Fruit fly (Drosophila melanogaster): ENCODE results near the gene PolZ2.
A peak's percentile ranks its signal among the peaks of the same experiment; 100 is the strongest.

The PolZ2 gene

DNA sequence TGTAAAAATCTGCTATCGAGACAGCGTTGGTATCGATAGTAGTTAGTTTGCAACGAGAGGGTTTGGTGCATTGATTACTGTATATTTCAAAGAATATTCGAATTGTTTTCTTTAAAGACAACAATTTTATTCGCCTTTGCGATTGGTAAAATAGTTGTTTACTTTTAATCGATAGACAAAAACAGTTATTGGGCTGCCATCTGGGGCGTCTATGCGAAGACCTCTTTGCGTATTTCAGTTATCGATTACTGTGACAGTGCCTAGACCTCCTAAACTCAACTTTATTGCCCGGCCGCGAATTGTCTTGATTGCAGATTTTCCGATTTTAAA lies 24.4 kb downstream of the PolZ2 start, which contains the start of gene Atu (continued):
- TF ChIP-seq CG34376 (GFP tag; optimal IDR thresholded peaks at IDR 0.05) = no peak
- TF ChIP-seq cwo (GFP tag; optimal IDR thresholded peaks at IDR 0.05) = no peak
- peak; percentile 83 for TF ChIP-seq zen2 (GFP tag; IDR thresholded peaks at IDR 0.05; ENCODE audit: partially characterized antibody)
- no peak for TF ChIP-seq CG12942 (GFP tag; optimal IDR thresholded peaks at IDR 0.05)
- TF ChIP-seq YL-1 (GFP tag; optimal IDR thresholded peaks at IDR 0.05) = peak; percentile 81
- TF ChIP-seq CG4707 (GFP tag; optimal IDR thresholded peaks at IDR 0.05) = no peak
- no peak for TF ChIP-seq fd96Cb (tag; optimal IDR thresholded peaks at IDR 0.05)
- no peak for TF ChIP-seq CG4854 (GFP tag; optimal IDR thresholded peaks at IDR 0.05)
- TF ChIP-seq Mad (GFP tag; optimal IDR thresholded peaks at IDR 0.05) = peak; percentile 7
- TF ChIP-seq CG34224 (GFP tag; IDR thresholded peaks at IDR 0.05; ENCODE audit: partially characterized antibody) = peak; percentile 94
- TF ChIP-seq CG4424 (GFP tag; optimal IDR thresholded peaks at IDR 0.05) = peak; percentile 17
- peak; percentile 2 for TF ChIP-seq Dip3 (GFP tag; optimal IDR thresholded peaks at IDR 0.05)
- TF ChIP-seq CG14710 (tag; optimal IDR thresholded peaks at IDR 0.05) = peak; percentile 70
- TF ChIP-seq HmgZ (tag; optimal IDR thresholded peaks at IDR 0.05) = peak; percentile 79
- peak; percentile 53 for TF ChIP-seq CoRest (tag; optimal IDR thresholded peaks at IDR 0.05)
- peak; percentile 25 for TF ChIP-seq gro (GFP tag; optimal IDR thresholded peaks at IDR 0.05)
- TF ChIP-seq amos (GFP tag; IDR thresholded peaks at IDR 0.05; ENCODE audit: partially characterized antibody) = peak; percentile 87
- TF ChIP-seq CG2678 (tag; optimal IDR thresholded peaks at IDR 0.05) = peak; percentile 38
- peak; percentile 10 for TF ChIP-seq her (GFP tag; optimal IDR thresholded peaks at IDR 0.05)
- TF ChIP-seq zfh2 (GFP tag; optimal IDR thresholded peaks at IDR 0.05) = peak; percentile 38
- TF ChIP-seq CG7987 (GFP tag; optimal IDR thresholded peaks at IDR 0.05) = no peak
- TF ChIP-seq dmrt11E (tag; optimal IDR thresholded peaks at IDR 0.05) = peak; percentile 15
- peak; percentile 28 for TF ChIP-seq tin (GFP tag; optimal IDR thresholded peaks at IDR 0.05)
- TF ChIP-seq dati (GFP tag; IDR thresholded peaks at IDR 0.05) = no peak
- TF ChIP-seq nerfin-1 (tag; optimal IDR thresholded peaks at IDR 0.05) = peak; percentile 18
- peak; percentile 61 for TF ChIP-seq CG4820 (GFP tag; optimal IDR thresholded peaks at IDR 0.05)
- peak; percentile 31 for TF ChIP-seq twi (tag; optimal IDR thresholded peaks at IDR 0.05)
- TF ChIP-seq C15 (GFP tag; IDR thresholded peaks at IDR 0.05) = no peak
- TF ChIP-seq hbn (GFP tag; IDR thresholded peaks at IDR 0.05; ENCODE audit: partially characterized antibody) = peak; percentile 89
- TF ChIP-seq CG11560 (tag; IDR thresholded peaks at IDR 0.05) = 0 out of 3 replicates have a peak, but pooled peaks have one; percentile 10
- peak; percentile 89 for TF ChIP-seq CG2129 (GFP tag; IDR thresholded peaks at IDR 0.05; ENCODE audit: partially characterized antibody)
- TF ChIP-seq gfzf (GFP tag; optimal IDR thresholded peaks at IDR 0.05) = peak; percentile 27
- TF ChIP-seq BEAF-32 (GFP tag; optimal IDR thresholded peaks at IDR 0.05) = peak; percentile 96
- TF ChIP-seq CG3995 (GFP tag; optimal IDR thresholded peaks at IDR 0.05) = peak; percentile 80
- TF ChIP-seq Bgb (GFP tag; IDR thresholded peaks at IDR 0.05; ENCODE audit: partially characterized antibody) = peak; percentile 87
- TF ChIP-seq prd (optimal IDR thresholded peaks at IDR 0.05) = no peak
- TF ChIP-seq prd (GFP tag; IDR thresholded peaks at IDR 0.05) = peak; percentile 36; the same call in 1 of the 3 replicates
- TF ChIP-seq slbo (GFP tag; IDR thresholded peaks at IDR 0.05) = peak; percentile 49; the same call in 1 of the 2 replicates
- peak; percentile 29 for TF ChIP-seq Fer3 (tag; optimal IDR thresholded peaks at IDR 0.05)
- peak; percentile 88 for TF ChIP-seq CHES-1-like (GFP tag; optimal IDR thresholded peaks at IDR 0.05)
- peak; percentile 2 for TF ChIP-seq CG3281 (GFP tag; optimal IDR thresholded peaks at IDR 0.05)
- peak; percentile 3 for TF ChIP-seq ewg (GFP tag; optimal IDR thresholded peaks at IDR 0.05)
- peak; percentile 84 for TF ChIP-seq pzg (GFP tag; optimal IDR thresholded peaks at IDR 0.05)
- TF ChIP-seq CG10565 (GFP tag; optimal IDR thresholded peaks at IDR 0.05) = no peak
- no peak for TF ChIP-seq CG10366 (GFP tag; IDR thresholded peaks at IDR 0.05)
- TF ChIP-seq CG10979 (tag; optimal IDR thresholded peaks at IDR 0.05) = peak; percentile 32
- peak; percentile 39 for TF ChIP-seq chn (GFP tag; optimal IDR thresholded peaks at IDR 0.05)
- peak; percentile 5 for TF ChIP-seq B-H2 (GFP tag; optimal IDR thresholded peaks at IDR 0.05)
- TF ChIP-seq Doc3 (GFP tag; IDR thresholded peaks at IDR 0.05; ENCODE audit: partially characterized antibody) = peak; percentile 92
- TF ChIP-seq CG14667 (GFP tag; IDR thresholded peaks at IDR 0.05) = no peak

All from whole organism, embryonic.